Fruit fly (Drosophila melanogaster): ENCODE data around the gene tzn.
A peak's percentile ranks its signal among the peaks of the same experiment; 100 is the strongest.

tzn gene

dm6 chr3L:20752964-20753363 is 45.5 kb upstream of the tzn start:
- no peak for TF ChIP-seq row (GFP tag; IDR thresholded peaks at IDR 0.05)
- no peak for TF ChIP-seq Hr78 (GFP tag; optimal IDR thresholded peaks at IDR 0.05)
- TF ChIP-seq CG11398 (GFP tag; optimal IDR thresholded peaks at IDR 0.05): no peak
- TF ChIP-seq abd-A (tag; optimal IDR thresholded peaks at IDR 0.05): peak; percentile 80
- no peak for TF ChIP-seq tgo (GFP tag; IDR thresholded peaks at IDR 0.05)
- no peak for TF ChIP-seq Spps (tag; optimal IDR thresholded peaks at IDR 0.05)
- TF ChIP-seq CG31224 (GFP tag; IDR thresholded peaks at IDR 0.05): no peak
- TF ChIP-seq sr (GFP tag; IDR thresholded peaks at IDR 0.05): no peak
- peak; percentile 35; the same call in 1 of the 2 replicates for TF ChIP-seq onecut (GFP tag; IDR thresholded peaks at IDR 0.05)
- TF ChIP-seq Hand (GFP tag; optimal IDR thresholded peaks at IDR 0.05): no peak
- TF ChIP-seq CG7745 (tag; optimal IDR thresholded peaks at IDR 0.05): no peak
- no peak for TF ChIP-seq da (GFP tag; optimal IDR thresholded peaks at IDR 0.05)
- peak; percentile 68 for TF ChIP-seq CG13775 (GFP tag; optimal IDR thresholded peaks at IDR 0.05)
- no peak for TF ChIP-seq CG10959 (GFP tag; IDR thresholded peaks at IDR 0.05)
- TF ChIP-seq CG13894 (tag; optimal IDR thresholded peaks at IDR 0.05): peak; percentile 68
- no peak for TF ChIP-seq CG18619 (GFP tag; optimal IDR thresholded peaks at IDR 0.05)
- TF ChIP-seq C15 (GFP tag; IDR thresholded peaks at IDR 0.05): no peak
- TF ChIP-seq pan (optimal IDR thresholded peaks at IDR 0.05): no peak
- no peak for TF ChIP-seq pan (GFP tag; optimal IDR thresholded peaks at IDR 0.05 in 1 of 2, IDR thresholded peaks at IDR 0.05 in 1 of 2)
- TF ChIP-seq Bteb2 (GFP tag; optimal IDR thresholded peaks at IDR 0.05): no peak
- TF ChIP-seq Med (GFP tag): peak; percentile 49
- no peak for TF ChIP-seq Mad (GFP tag; optimal IDR thresholded peaks at IDR 0.05)
- TF ChIP-seq CG17385 (GFP tag; optimal IDR thresholded peaks at IDR 0.05): no peak
- TF ChIP-seq cato (GFP tag; optimal IDR thresholded peaks at IDR 0.05; ENCODE audit: borderline replicate concordance): no peak
- no peak for TF ChIP-seq lmd (GFP tag; IDR thresholded peaks at IDR 0.05)
- no peak for TF ChIP-seq Sox102F (GFP tag; optimal IDR thresholded peaks at IDR 0.05)
- TF ChIP-seq Pdp1 (GFP tag; optimal IDR thresholded peaks at IDR 0.05): no peak
- TF ChIP-seq croc (GFP tag; conservative IDR thresholded peaks at IDR 0.05): no peak
- no peak for TF ChIP-seq MTF-1 (GFP tag; optimal IDR thresholded peaks at IDR 0.05; ENCODE audit: borderline replicate concordance)
- no peak for TF ChIP-seq GATAe (GFP tag; conservative IDR thresholded peaks at IDR 0.05)
- TF ChIP-seq CG4617 (GFP tag; optimal IDR thresholded peaks at IDR 0.05; ENCODE audit: borderline replicate concordance): no peak
- TF ChIP-seq Dll (GFP tag; IDR thresholded peaks at IDR 0.05; ENCODE audit: partially characterized antibody): no peak
- TF ChIP-seq CG6254 (GFP tag; optimal IDR thresholded peaks at IDR 0.05): no peak
- TF ChIP-seq CG15011 (GFP tag; optimal IDR thresholded peaks at IDR 0.05): no peak
- no peak for TF ChIP-seq esg (GFP tag; conservative IDR thresholded peaks at IDR 0.05)
- no peak for TF ChIP-seq chm (GFP tag; IDR thresholded peaks at IDR 0.05)
- TF ChIP-seq emc (GFP tag; optimal IDR thresholded peaks at IDR 0.05): no peak
- no peak for TF ChIP-seq Xrp1 (GFP tag; IDR thresholded peaks at IDR 0.05)
- no peak for TF ChIP-seq CG5953 (GFP tag; IDR thresholded peaks at IDR 0.05)
- no peak for TF ChIP-seq NFAT (GFP tag; IDR thresholded peaks at IDR 0.05)
- TF ChIP-seq amos (GFP tag; IDR thresholded peaks at IDR 0.05; ENCODE audit: partially characterized antibody): no peak
- TF ChIP-seq Dip2 (GFP tag; IDR thresholded peaks at IDR 0.05): no peak
- TF ChIP-seq pnt (GFP tag; optimal IDR thresholded peaks at IDR 0.05): no peak

dm6 chr3L:20755585-20755984 is 42.9 kb upstream of the tzn start, which contains the start of gene CG33912:
CG33912 (minus strand) TSS chr3L:20755685.
- no peak for TF ChIP-seq CG1233 (GFP tag; optimal IDR thresholded peaks at IDR 0.05)
- TF ChIP-seq ATbp (GFP tag; optimal IDR thresholded peaks at IDR 0.05): no peak
- no peak for TF ChIP-seq gfzf (GFP tag; optimal IDR thresholded peaks at IDR 0.05)
- no peak for TF ChIP-seq CG13775 (GFP tag; optimal IDR thresholded peaks at IDR 0.05)
- TF ChIP-seq fru (optimal IDR thresholded peaks at IDR 0.05): no peak
- TF ChIP-seq tna (GFP tag; IDR thresholded peaks at IDR 0.05; ENCODE audit: partially characterized antibody): no peak
- TF ChIP-seq gro (GFP tag; optimal IDR thresholded peaks at IDR 0.05): no peak
- no peak for TF ChIP-seq Chrac-16 (GFP tag; optimal IDR thresholded peaks at IDR 0.05)
- no peak for TF ChIP-seq sim (GFP tag; IDR thresholded peaks at IDR 0.05)
- TF ChIP-seq gce (GFP tag; IDR thresholded peaks at IDR 0.05): no peak
- no peak for TF ChIP-seq grn (GFP tag; optimal IDR thresholded peaks at IDR 0.05)
- no peak for TF ChIP-seq bbx (GFP tag; IDR thresholded peaks at IDR 0.05; ENCODE audit: partially characterized antibody)
- no peak for TF ChIP-seq cad (GFP tag; optimal IDR thresholded peaks at IDR 0.05)
